Worm (Caenorhabditis elegans): ENCODE data around the gene Y53G8AR.8.

DNA sequence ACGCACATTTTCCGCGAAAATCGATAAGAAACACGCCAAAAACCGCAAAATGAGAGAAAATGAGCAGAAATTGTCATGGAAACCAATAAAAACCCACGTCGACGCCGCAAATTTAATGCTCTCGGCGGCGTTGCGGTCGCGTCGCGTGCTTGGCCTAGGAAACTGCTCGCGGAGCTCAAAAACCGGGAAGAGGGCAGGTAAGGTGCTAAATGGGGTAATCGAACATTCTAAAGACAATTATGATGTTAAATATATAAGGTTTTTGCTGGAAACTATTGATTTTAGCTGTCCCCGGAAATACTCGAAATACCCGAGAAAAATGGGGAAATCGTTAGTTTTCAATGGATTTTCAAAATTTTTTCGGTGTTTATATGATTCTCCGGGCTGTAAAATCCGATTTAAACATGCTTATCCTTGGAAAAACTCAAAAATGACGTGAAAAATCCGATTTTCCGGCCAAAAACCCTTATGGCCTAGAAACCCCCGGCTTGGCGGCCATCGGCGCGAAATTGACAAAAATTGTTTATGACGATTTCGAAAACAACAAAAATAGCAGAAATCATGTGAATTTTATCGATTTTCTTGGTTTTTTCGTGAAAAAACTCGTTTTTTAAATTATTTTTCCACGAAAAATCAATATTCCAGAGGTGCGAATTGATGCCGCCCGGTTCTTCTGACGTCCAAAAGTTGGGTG, 28.3 kb upstream of the Y53G8AR.8 start, which contains the start of gene phf-15:
- TF ChIP-seq W03F9.2 (tag; optimal IDR thresholded peaks at IDR 0.05) (no peak), him-1 (tag; optimal IDR thresholded peaks at IDR 0.05) (no peak), dao-5 (tag; optimal IDR thresholded peaks at IDR 0.05) (no peak)

All from whole organism, L4/young adult.